Worm (Caenorhabditis elegans) whole organism, L1 larva: Measurements from ENCODE around the gene rdy-2.
A peak's percentile ranks its signal among the peaks of the same experiment; 100 is the strongest.

Experiments used
- C16A3.4 ChIP-seq: fragments of 150-350 bp; optimal IDR thresholded peaks from 2 replicates; lab custom pipeline; 2014; ENCODE audit warnings: missing biosample characterization, missing genetic modification characterization
- C34B4.2 ChIP-seq: sonication (generic microtip); optimal IDR thresholded peaks from 2 replicates; lab custom pipeline; 2017; ENCODE audit warnings: mild to moderate bottlenecking, missing genetic modification characterization, missing compliant biosample characterization
- aha-1 ChIP-seq: fragments of 150-350 bp; optimal IDR thresholded peaks from 2 replicates; lab custom pipeline; 2014; ENCODE audit warnings: missing biosample characterization, missing genetic modification characterization
- alr-1 ChIP-seq: fragments of 200-800 bp; sonication (Bioruptor generic); optimal IDR thresholded peaks from 2 replicates; lab custom pipeline; 2018; ENCODE audit warnings: borderline replicate concordance, mild to moderate bottlenecking, missing genetic modification characterization, missing compliant biosample characterization
- aly-2 ChIP-seq: fragments of 150-350 bp; optimal IDR thresholded peaks from 2 replicates; lab custom pipeline; 2014; ENCODE audit warnings: missing biosample characterization, missing genetic modification characterization
- ceh-8 ChIP-seq: fragments of 200-800 bp; sonication (Bioruptor generic); optimal IDR thresholded peaks from 2 replicates; lab custom pipeline; 2018; ENCODE audit warnings: mild to moderate bottlenecking, missing genetic modification characterization, moderate library complexity, missing compliant biosample characterization
- ceh-88 ChIP-seq: fragments of 200-800 bp; sonication (Bioruptor generic); IDR thresholded peaks from 2 replicates; pipeline ENCODE4 v1.3.6; 2022; ENCODE audit warnings: missing genetic modification characterization, missing compliant biosample characterization
- ces-1 ChIP-seq: fragments of 150-350 bp; optimal IDR thresholded peaks from 2 replicates; lab custom pipeline; 2014; ENCODE audit warnings: missing biosample characterization, missing genetic modification reagents, missing genetic modification characterization
- dpl-1 ChIP-seq, 3 experiments: fragments of 150-350 bp in 2 of 3; sonication (generic microtip) in 1 of 3; optimal IDR thresholded peaks; 2 replicates each; lab custom pipeline; 2014 to 2017; ENCODE audit warnings: missing biosample characterization in 3 of 3, missing genetic modification characterization in 3 of 3, missing genetic modification reagents in 3 of 3
- dsc-1 ChIP-seq: sonication (generic microtip); optimal IDR thresholded peaks from 2 replicates; lab custom pipeline; 2016; ENCODE audit warnings: mild to moderate bottlenecking, missing genetic modification characterization, missing compliant biosample characterization
- elt-2 ChIP-seq: sonication (generic microtip); optimal IDR thresholded peaks from 2 replicates; lab custom pipeline; 2016; ENCODE audit warnings: missing genetic modification characterization, mild to moderate bottlenecking, inconsistent platforms, missing compliant biosample characterization, missing genetic modification reagents
- elt-3 ChIP-seq, 6 experiments: fragments of 150-350 bp in 1 of 6; sonication (generic microtip); optimal IDR thresholded peaks; 2 replicates each; lab custom pipeline; 2017 to 2018; ENCODE audit warnings: missing biosample characterization in 6 of 6, missing genetic modification characterization in 6 of 6, inconsistent platforms in 1 of 6
- ets-5 ChIP-seq: fragments of 200-800 bp; sonication (Bioruptor generic); IDR thresholded peaks from 2 replicates; pipeline ENCODE4 v1.3.6; 2022; ENCODE audit warnings: missing genetic modification characterization, missing compliant biosample characterization
- fos-1 ChIP-seq: fragments of 150-350 bp; optimal IDR thresholded peaks from 2 replicates; lab custom pipeline; 2014; ENCODE audit warnings: missing biosample characterization, missing genetic modification characterization
- grh-1 ChIP-seq: fragments of 200-800 bp; sonication (Bioruptor generic); IDR thresholded peaks from 2 replicates; pipeline ENCODE4 v1.3.6; 2022; ENCODE audit warnings: missing genetic modification reagents, missing genetic modification characterization, missing compliant biosample characterization
- hlh-4 ChIP-seq: sonication (generic microtip); optimal IDR thresholded peaks from 2 replicates; lab custom pipeline; 2016; ENCODE audit warnings: mild to moderate bottlenecking, missing genetic modification characterization, missing compliant biosample characterization
- irx-1 ChIP-seq: sonication (generic microtip); optimal IDR thresholded peaks from 2 replicates; lab custom pipeline; 2016; ENCODE audit warnings: missing genetic modification characterization, missing compliant biosample characterization
- isw-1 ChIP-seq: fragments of 200-800 bp; sonication (Bioruptor generic); IDR thresholded peaks from 2 replicates; pipeline ENCODE4 v1.3.6; 2022; ENCODE audit warnings: missing genetic modification characterization, missing compliant biosample characterization
- lin-14 ChIP-seq: fragments of 200-800 bp; sonication (Bioruptor generic); optimal IDR thresholded peaks from 2 replicates; lab custom pipeline; 2018; ENCODE audit warnings: mild to moderate bottlenecking, missing genetic modification characterization, moderate library complexity, missing compliant biosample characterization
- lin-15B ChIP-seq: fragments of 150-350 bp; sonication (generic microtip); optimal IDR thresholded peaks from 3 replicates; lab custom pipeline; 2014; ENCODE audit warnings: missing biosample characterization, missing genetic modification characterization
- lin-35 ChIP-seq, 2 experiments: fragments of 150-350 bp; optimal IDR thresholded peaks; 2 replicates each; lab custom pipeline; 2014; ENCODE audit warnings: missing biosample characterization in 2 of 2, missing genetic modification characterization in 2 of 2, missing genetic modification reagents in 2 of 2
- lin-39 ChIP-seq: fragments of 150-350 bp; optimal IDR thresholded peaks from 2 replicates; lab custom pipeline; 2014; ENCODE audit warnings: missing biosample characterization, missing genetic modification reagents, missing genetic modification characterization
- mab-9 ChIP-seq: fragments of 200-800 bp; sonication (Bioruptor generic); IDR thresholded peaks from 2 replicates; pipeline ENCODE4 v1.3.6; 2022; ENCODE audit warnings: missing genetic modification reagents, missing genetic modification characterization, missing compliant biosample characterization
- mef-2 ChIP-seq: fragments of 150-350 bp; optimal IDR thresholded peaks from 2 replicates; lab custom pipeline; 2014; ENCODE audit warnings: missing biosample characterization, missing genetic modification characterization
- mep-1 ChIP-seq: fragments of 150-350 bp; optimal IDR thresholded peaks from 2 replicates; lab custom pipeline; 2014; ENCODE audit warnings: missing biosample characterization, missing genetic modification characterization
- nhr-11 ChIP-seq: fragments of 150-350 bp; optimal IDR thresholded peaks from 2 replicates; lab custom pipeline; 2014; ENCODE audit warnings: missing biosample characterization, missing genetic modification characterization
- nhr-19 ChIP-seq: fragments of 200-800 bp; sonication (Bioruptor generic); conservative IDR thresholded peaks from 2 replicates; pipeline ENCODE4 v1.3.6; 2022; ENCODE audit warnings: missing genetic modification characterization, missing compliant biosample characterization
- nhr-28 ChIP-seq: fragments of 150-350 bp; optimal IDR thresholded peaks from 2 replicates; lab custom pipeline; 2014; ENCODE audit warnings: missing biosample characterization, missing genetic modification characterization
- nhr-47 ChIP-seq: sonication (generic microtip); optimal IDR thresholded peaks from 2 replicates; lab custom pipeline; 2016; ENCODE audit warnings: mild to moderate bottlenecking, missing genetic modification characterization, moderate library complexity, missing compliant biosample characterization
- nhr-84 ChIP-seq: sonication (generic microtip); optimal IDR thresholded peaks from 2 replicates; lab custom pipeline; 2017; ENCODE audit warnings: missing biosample characterization, missing genetic modification characterization
- nhr-85 ChIP-seq: sonication (generic microtip); peaks from one replicate; lab custom pipeline; 2016; ENCODE audit warnings: missing genetic modification characterization, inconsistent platforms, missing compliant biosample characterization
- pag-3 ChIP-seq: sonication (generic microtip); optimal IDR thresholded peaks from 2 replicates; lab custom pipeline; 2017; ENCODE audit warnings: missing genetic modification characterization, mild to moderate bottlenecking, missing compliant biosample characterization, antibody characterized with exemption, borderline replicate concordance; ENCODE audit not compliant: insufficient read depth
- pqm-1 ChIP-seq: sonication (generic microtip); optimal IDR thresholded peaks from 3 replicates; lab custom pipeline; 2017; ENCODE audit warnings: missing biosample characterization, missing genetic modification characterization
- rnt-1 ChIP-seq: sonication (generic microtip); optimal IDR thresholded peaks from 2 replicates; lab custom pipeline; 2016; ENCODE audit warnings: mild to moderate bottlenecking, missing genetic modification characterization, moderate library complexity, missing compliant biosample characterization
- skn-1 ChIP-seq: fragments of 150-350 bp; optimal IDR thresholded peaks from 2 replicates; lab custom pipeline; 2014; ENCODE audit warnings: missing biosample characterization, missing genetic modification characterization
- snpc-4 ChIP-seq: fragments of 150-350 bp; optimal IDR thresholded peaks from 2 replicates; lab custom pipeline; 2014; ENCODE audit warnings: missing biosample characterization, missing genetic modification characterization
- snu-23 ChIP-seq: sonication (generic microtip); optimal IDR thresholded peaks from 2 replicates; lab custom pipeline; 2016; ENCODE audit warnings: missing genetic modification characterization, missing compliant biosample characterization
- sox-4 ChIP-seq: sonication (generic microtip); optimal IDR thresholded peaks from 2 replicates; lab custom pipeline; 2016; ENCODE audit warnings: missing genetic modification characterization, missing compliant biosample characterization
- sptf-1 ChIP-seq: fragments of 150-350 bp; optimal IDR thresholded peaks from 2 replicates; lab custom pipeline; 2014; ENCODE audit warnings: missing biosample characterization, missing genetic modification characterization
- sup-37 ChIP-seq: fragments of 200-800 bp; sonication (Bioruptor generic); optimal IDR thresholded peaks from 2 replicates; lab custom pipeline; 2018; ENCODE audit warnings: mild to moderate bottlenecking, missing genetic modification characterization, missing compliant biosample characterization
- swsn-7 ChIP-seq: sonication (generic microtip); optimal IDR thresholded peaks from 2 replicates; lab custom pipeline; 2016; ENCODE audit warnings: missing genetic modification characterization, missing compliant biosample characterization
- tbx-2 ChIP-seq: sonication (generic microtip); optimal IDR thresholded peaks from 2 replicates; lab custom pipeline; 2016; ENCODE audit warnings: missing genetic modification characterization, missing compliant biosample characterization
- tlp-1 ChIP-seq: fragments of 150-350 bp; optimal IDR thresholded peaks from 2 replicates; lab custom pipeline; 2014; ENCODE audit warnings: missing biosample characterization, missing genetic modification characterization
- unc-30 ChIP-seq: sonication (generic microtip); optimal IDR thresholded peaks from 2 replicates; lab custom pipeline; 2017; ENCODE audit warnings: missing biosample characterization, missing genetic modification characterization
- unc-62 ChIP-seq: fragments of 150-350 bp; optimal IDR thresholded peaks from 2 replicates; lab custom pipeline; 2014; ENCODE audit warnings: missing biosample characterization, missing genetic modification reagents, missing genetic modification characterization
- unc-86 ChIP-seq: sonication (generic microtip); optimal IDR thresholded peaks from 2 replicates; lab custom pipeline; 2016; ENCODE audit warnings: missing genetic modification characterization, missing compliant biosample characterization
- vab-15 ChIP-seq: sonication (generic microtip); optimal IDR thresholded peaks from 2 replicates; lab custom pipeline; 2017; ENCODE audit warnings: missing genotype, mild to moderate bottlenecking, missing genetic modification characterization, missing compliant biosample characterization
- zag-1 ChIP-seq: fragments of 150-350 bp; optimal IDR thresholded peaks from 2 replicates; lab custom pipeline; 2014; ENCODE audit warnings: missing biosample characterization, missing genetic modification characterization
- zip-4 ChIP-seq: fragments of 200-800 bp; sonication (Bioruptor generic); optimal IDR thresholded peaks from 2 replicates; lab custom pipeline; 2018; ENCODE audit warnings: mild to moderate bottlenecking, missing genetic modification characterization, moderate library complexity, missing compliant biosample characterization
- ztf-11 ChIP-seq, 2 experiments: sonication (generic microtip); optimal IDR thresholded peaks; 2 replicates each; lab custom pipeline; 2016 to 2017; ENCODE audit warnings: missing genetic modification characterization in 2 of 2, missing biosample characterization in 1 of 2, missing compliant biosample characterization in 1 of 2
- ztf-4 ChIP-seq: fragments of 150-350 bp; optimal IDR thresholded peaks from 2 replicates; lab custom pipeline; 2014; ENCODE audit warnings: missing biosample characterization, missing genetic modification characterization

rdy-2 gene

DNA sequence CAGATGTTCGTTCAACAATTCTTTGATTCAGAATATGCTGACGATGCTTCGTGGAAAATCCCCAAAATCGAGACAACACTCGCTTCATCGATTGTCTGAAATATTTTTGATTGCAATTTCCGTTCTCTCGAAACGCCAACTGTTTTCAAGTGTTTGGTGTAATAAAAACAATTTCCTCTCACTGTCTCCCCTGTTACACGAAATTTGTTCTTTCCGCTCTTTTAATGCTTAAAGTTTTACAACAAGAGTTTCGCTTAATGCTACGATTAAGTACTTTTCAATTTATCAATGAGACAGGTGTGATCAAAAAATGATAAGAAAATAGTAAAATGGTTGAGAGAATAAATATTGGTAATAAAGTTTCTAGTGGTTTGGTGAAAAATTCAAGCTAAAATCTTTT, 44.5 kb downstream of the rdy-2 start, which contains the start of gene C56A3.6:
Gene C56A3.6, minus strand, starts transcription at position 101 of the 400 bp plus-strand sequence.
- TF ChIP-seq mab-9 (GFP tag; lab: Robert Waterston, UW), result no peak

DNA sequence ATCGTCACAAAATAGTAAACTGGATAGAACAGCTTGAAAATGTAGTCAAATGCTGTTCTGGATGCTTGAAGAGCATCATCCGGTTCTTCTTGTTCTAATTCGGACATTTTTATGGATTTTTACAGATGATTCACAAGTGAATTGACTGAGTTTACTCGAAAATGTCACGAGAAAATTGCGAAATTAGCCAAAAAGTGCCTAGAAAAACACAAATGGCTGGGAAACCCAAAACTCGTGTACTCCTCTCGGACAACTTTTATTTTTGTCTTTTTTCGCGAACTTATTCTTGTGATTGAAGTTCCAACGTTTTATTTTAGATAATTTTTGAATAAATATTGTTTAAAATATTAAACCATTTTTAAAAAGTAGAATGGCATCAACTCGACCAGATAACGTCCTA, 49.2 kb downstream of the rdy-2 start, which contains the start of the genes C56A3.4 and C56A3.5:
Gene C56A3.4, minus strand, starts transcription at position 154 of the 400 bp plus-strand sequence.
Gene C56A3.5, plus strand, starts transcription at position 367 of the 400 bp plus-strand sequence.
- TF ChIP-seq skn-1 (tag; lab: Kevin White, UChicago), result peak; percentile 62
- peak; percentile 79 for TF ChIP-seq nhr-85 (tag; lab: Kevin White, UChicago)
- peak; percentile 80 for TF ChIP-seq irx-1
- no peak for TF ChIP-seq zag-1 (tag; lab: Kevin White, UChicago)
- no peak for TF ChIP-seq unc-30 (tag; lab: Kevin White, UChicago)
- TF ChIP-seq unc-86 (tag; lab: Kevin White, UChicago), result peak; percentile 27
- peak; percentile 73 for TF ChIP-seq lin-35 (GFP tag; optimal IDR thresholded peaks at IDR 0.05; lab: Kevin White, UChicago)
- peak; percentile 48 for TF ChIP-seq lin-15B (tag; lab: Kevin White, UChicago)
- TF ChIP-seq isw-1 (GFP tag; lab: Robert Waterston, UW), result peak; percentile 62
- TF ChIP-seq nhr-47 (tag; lab: Kevin White, UChicago), result peak; percentile 73
- peak; percentile 65 for TF ChIP-seq nhr-19 (GFP tag; lab: Robert Waterston, UW)
- TF ChIP-seq dpl-1 (GFP tag; optimal IDR thresholded peaks at IDR 0.05; lab: Kevin White, UChicago), result peak; percentile 61 to 83 (median 77)
- TF ChIP-seq elt-3 (tag; optimal IDR thresholded peaks at IDR 0.05; lab: Kevin White, UChicago), result peak in 1 of 6 experiments; percentile 9
- TF ChIP-seq snu-23 (GFP tag; lab: Kevin White, UChicago), result peak; percentile 62
- TF ChIP-seq tbx-2, result peak; percentile 62
- peak; percentile 94 for TF ChIP-seq rnt-1 (tag; lab: Kevin White, UChicago)
- no peak for TF ChIP-seq grh-1 (GFP tag; lab: Robert Waterston, UW)
- no peak for TF ChIP-seq unc-62
- TF ChIP-seq pag-3 (tag; lab: Kevin White, UChicago), result no peak
- no peak for TF ChIP-seq ztf-4
- no peak for TF ChIP-seq ceh-88 (GFP tag; lab: Robert Waterston, UW)
- TF ChIP-seq sptf-1, result no peak
- TF ChIP-seq hlh-4 (tag; lab: Kevin White, UChicago), result no peak
- no peak for TF ChIP-seq ces-1
- TF ChIP-seq mef-2 (tag; lab: Kevin White, UChicago), result no peak
- TF ChIP-seq mep-1, result peak; percentile 56
- no peak for TF ChIP-seq sup-37 (GFP tag; lab: Kevin White, UChicago)
- TF ChIP-seq lin-39 (tag; lab: Kevin White, UChicago), result no peak
- peak in 1 of 2 experiments; percentile 72 for TF ChIP-seq ztf-11 (tag; optimal IDR thresholded peaks at IDR 0.05; lab: Kevin White, UChicago)
- no peak for TF ChIP-seq nhr-28 (tag; lab: Kevin White, UChicago)
- peak; percentile 24 for TF ChIP-seq C16A3.4 (tag; lab: Kevin White, UChicago)
- TF ChIP-seq zip-4 (GFP tag; lab: Kevin White, UChicago), result peak; percentile 82
- no peak for TF ChIP-seq tlp-1 (tag; lab: Kevin White, UChicago)
- TF ChIP-seq vab-15 (tag; lab: Kevin White, UChicago), result no peak
- TF ChIP-seq C34B4.2 (tag; lab: Kevin White, UChicago), result no peak
- no peak for TF ChIP-seq nhr-11 (tag; lab: Kevin White, UChicago)
- no peak for TF ChIP-seq aly-2
- peak; percentile 38 for TF ChIP-seq sox-4 (tag; lab: Kevin White, UChicago)
- TF ChIP-seq pqm-1, result no peak
- peak; percentile 70 for TF ChIP-seq lin-14 (GFP tag; lab: Kevin White, UChicago)
- TF ChIP-seq ceh-8 (GFP tag; lab: Kevin White, UChicago), result peak; percentile 20
- TF ChIP-seq ets-5, result no peak
- TF ChIP-seq swsn-7 (tag; lab: Kevin White, UChicago), result peak; percentile 50
- TF ChIP-seq dsc-1 (tag; lab: Kevin White, UChicago), result peak; percentile 55
- no peak for TF ChIP-seq nhr-84 (tag; lab: Kevin White, UChicago)
- TF ChIP-seq elt-2 (tag; lab: Kevin White, UChicago), result peak; percentile 32
- no peak for TF ChIP-seq alr-1
- TF ChIP-seq mab-9 (GFP tag; lab: Robert Waterston, UW), result no peak
- TF ChIP-seq aha-1, result no peak
- peak; percentile 49 for TF ChIP-seq snpc-4
- TF ChIP-seq fos-1 (tag; lab: Kevin White, UChicago), result peak; percentile 8
